Fruit fly (Drosophila melanogaster): ENCODE data around the gene Cyp313a5.

Cyp313a5 gene

dm6 chr3R:12196100-12196499 is 38.4 kb downstream of the Cyp313a5 start:
- TF ChIP-seq CG5204 (GFP tag; optimal IDR thresholded peaks at IDR 0.05) (no peak), ovo (GFP tag; optimal IDR thresholded peaks at IDR 0.05) (no peak), cic (GFP tag; optimal IDR thresholded peaks at IDR 0.05) (no peak), kay (GFP tag; ENCODE audit: borderline replicate concordance) (no peak), CG12768 (GFP tag; optimal IDR thresholded peaks at IDR 0.05) (no peak), pad (GFP tag; optimal IDR thresholded peaks at IDR 0.05) (no peak), Hr96 (GFP tag; optimal IDR thresholded peaks at IDR 0.05) (no peak), Clk (GFP tag; optimal IDR thresholded peaks at IDR 0.05) (no peak), CG33017 (tag; optimal IDR thresholded peaks at IDR 0.05) (no peak), cnc (optimal IDR thresholded peaks at IDR 0.05) (no peak), bab1 (GFP tag; optimal IDR thresholded peaks at IDR 0.05) (no peak), CG7101 (tag; optimal IDR thresholded peaks at IDR 0.05) (no peak)

- TF ChIP-seq CG7045 (GFP tag; optimal IDR thresholded peaks at IDR 0.05): no peak
- TF ChIP-seq cnc (optimal IDR thresholded peaks at IDR 0.05): no peak
- no peak for TF ChIP-seq ovo (GFP tag; optimal IDR thresholded peaks at IDR 0.05)
These were observed 39.6 kb downstream of the Cyp313a5 start, which contains the start of the genes eIF3d2 and CG43450 for dm6 chr3R:12194911-12195310. Gene eIF3d2 (minus strand): TSS chr3R:12195011. Gene CG43450 (plus strand): TSS chr3R:12195294.

dm6 chr3R:12185615-12186014 is 48.9 kb downstream of the Cyp313a5 start:
- TF ChIP-seq tj (GFP tag; optimal IDR thresholded peaks at IDR 0.05) (no peak), CG7101 (tag; optimal IDR thresholded peaks at IDR 0.05) (no peak), bab1 (GFP tag; optimal IDR thresholded peaks at IDR 0.05) (no peak), CG11617 (GFP tag; optimal IDR thresholded peaks at IDR 0.05) (no peak), CG33017 (tag; optimal IDR thresholded peaks at IDR 0.05) (no peak), Hr96 (GFP tag; optimal IDR thresholded peaks at IDR 0.05) (no peak), pad (GFP tag; optimal IDR thresholded peaks at IDR 0.05) (no peak), ovo (GFP tag; optimal IDR thresholded peaks at IDR 0.05) (no peak), CG14711 (tag; optimal IDR thresholded peaks at IDR 0.05) (no peak), kay (GFP tag; ENCODE audit: borderline replicate concordance) (no peak), CG5204 (GFP tag; optimal IDR thresholded peaks at IDR 0.05) (no peak)
